Worm (Caenorhabditis elegans) whole organism, early embryonic: ENCODE results near the gene grl-1.
A peak's percentile ranks its signal among the peaks of the same experiment; 100 is the strongest.

Experiments used
- B0310.2 ChIP-seq: sonication (generic microtip); optimal IDR thresholded peaks from 2 replicates; lab custom pipeline; 2016; ENCODE audit warnings: mild to moderate bottlenecking, missing genetic modification characterization, missing compliant biosample characterization
- F13C5.2 ChIP-seq: sonication (generic microtip); optimal IDR thresholded peaks from 2 replicates; lab custom pipeline; 2017; ENCODE audit warnings: mild to moderate bottlenecking, missing genetic modification characterization, inconsistent platforms, missing compliant biosample characterization
- aly-1 ChIP-seq: sonication (generic microtip); optimal IDR thresholded peaks from 2 replicates; lab custom pipeline; 2016; ENCODE audit warnings: missing genetic modification characterization, missing compliant biosample characterization
- ama-1 ChIP-seq: fragments of 150-350 bp; optimal IDR thresholded peaks from 2 replicates; lab custom pipeline; 2014
- ceh-13 ChIP-seq: fragments of 200-800 bp; sonication (Bioruptor generic); optimal IDR thresholded peaks from 2 replicates; lab custom pipeline; 2018; ENCODE audit warnings: mild to moderate bottlenecking, missing genetic modification characterization, missing compliant biosample characterization
- ceh-36 ChIP-seq: sonication (generic microtip); optimal IDR thresholded peaks from 2 replicates; lab custom pipeline; 2016; ENCODE audit warnings: missing genetic modification characterization, inconsistent platforms, missing compliant biosample characterization
- ets-7 ChIP-seq: sonication (generic microtip); optimal IDR thresholded peaks from 2 replicates; lab custom pipeline; 2016; ENCODE audit warnings: missing genotype, missing genetic modification characterization, missing compliant biosample characterization
- flt-1 ChIP-seq: fragments of 200-800 bp; sonication (Bioruptor generic); IDR thresholded peaks from 2 replicates; pipeline ENCODE4 v1.3.6; 2022; ENCODE audit warnings: missing genetic modification characterization, missing compliant biosample characterization
- hmbx-1 ChIP-seq: sonication (generic microtip); optimal IDR thresholded peaks from 2 replicates; lab custom pipeline; 2016; ENCODE audit warnings: mild to moderate bottlenecking, missing genetic modification characterization, missing compliant biosample characterization
- hmg-4 ChIP-seq: fragments of 200-800 bp; sonication (Bioruptor generic); optimal IDR thresholded peaks from 2 replicates; lab custom pipeline; 2018; ENCODE audit warnings: mild to moderate bottlenecking, missing genetic modification characterization, missing compliant biosample characterization
- hnd-1 ChIP-seq: sonication (generic microtip); optimal IDR thresholded peaks from 2 replicates; lab custom pipeline; 2016; ENCODE audit warnings: missing genetic modification characterization, missing compliant biosample characterization
- pes-1 ChIP-seq: fragments of 200-800 bp; sonication (Bioruptor generic); IDR thresholded peaks from 2 replicates; pipeline ENCODE4 v1.3.6; 2022; ENCODE audit warnings: missing genetic modification reagents, missing genetic modification characterization, missing compliant biosample characterization
- scrt-1 ChIP-seq: fragments of 200-800 bp; sonication (Bioruptor generic); IDR thresholded peaks from 2 replicates; pipeline ENCODE4 v1.3.6; 2022; ENCODE audit warnings: missing genetic modification characterization, missing compliant biosample characterization
- sea-1 ChIP-seq: fragments of 200-800 bp; sonication (Bioruptor generic); conservative IDR thresholded peaks from 2 replicates; pipeline ENCODE4 v1.3.6; 2022; ENCODE audit warnings: missing genetic modification characterization, missing compliant biosample characterization
- tbx-11 ChIP-seq: fragments of 200-800 bp; sonication (Bioruptor generic); IDR thresholded peaks from 2 replicates; pipeline ENCODE4 v1.3.6; 2022; ENCODE audit warnings: missing genetic modification characterization, missing compliant biosample characterization
- tbx-37 ChIP-seq: fragments of 200-800 bp; sonication (Bioruptor generic); conservative IDR thresholded peaks from 2 replicates; pipeline ENCODE4 v1.3.6; 2022; ENCODE audit warnings: missing genetic modification reagents, missing genetic modification characterization, missing compliant biosample characterization
- tra-4 ChIP-seq: sonication (generic microtip); optimal IDR thresholded peaks from 2 replicates; lab custom pipeline; 2017; ENCODE audit warnings: missing genetic modification characterization, missing compliant biosample characterization

The grl-1 gene

DNA sequence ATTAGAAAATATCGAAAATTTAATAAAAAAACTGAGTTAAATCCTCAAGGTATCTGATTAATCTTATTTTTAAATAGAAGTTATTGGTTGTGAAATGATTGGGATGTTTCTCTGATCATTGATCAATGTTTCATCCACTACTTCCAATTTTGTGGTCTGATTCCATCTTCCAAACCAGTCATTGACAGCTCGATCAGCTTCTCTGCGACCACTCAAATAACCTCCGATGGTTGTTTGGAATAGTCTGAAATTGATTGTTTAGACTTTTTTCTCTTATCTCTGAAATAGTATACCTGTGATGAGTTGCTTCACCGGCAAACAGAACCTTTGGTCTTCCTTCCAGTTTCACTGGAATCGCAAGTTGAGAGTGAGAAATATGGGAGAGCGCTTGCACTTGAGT is 23.7 kb downstream of the grl-1 start:
- TF ChIP-seq tbx-11 (GFP tag; lab: Robert Waterston, UW) = no peak
- no peak for TF ChIP-seq scrt-1 (GFP tag; lab: Robert Waterston, UW)
- no peak for TF ChIP-seq hmg-4

ce11 chrV:5509134-5509533 is 24.5 kb downstream of the grl-1 start:
- TF ChIP-seq ceh-36 (tag; lab: Kevin White, UChicago) (no peak), ceh-13 (GFP tag; lab: Kevin White, UChicago) (no peak), tbx-11 (GFP tag; lab: Robert Waterston, UW) (no peak), tra-4 (no peak), scrt-1 (GFP tag; lab: Robert Waterston, UW) (no peak), ama-1 (no peak), F13C5.2 (no peak), B0310.2 (tag; lab: Kevin White, UChicago) (no peak), ets-7 (tag; lab: Kevin White, UChicago) (no peak), aly-1 (tag; lab: Kevin White, UChicago) (no peak)

ce11 chrV:5504807-5505442 is 28.7 kb downstream of the grl-1 start, which contains the start of the genes dnj-19 and nhr-47:
dnj-19 (minus strand) TSS chrV:5504857.
nhr-47 (plus strand) TSS chrV:5505253.
- TF ChIP-seq aly-1 (tag; lab: Kevin White, UChicago) (no peak), ceh-36 (tag; lab: Kevin White, UChicago) (peak; percentile 15), B0310.2 (tag; lab: Kevin White, UChicago) (no peak), tbx-11 (GFP tag; lab: Robert Waterston, UW) (peak; percentile 47; the same call in 1 of the 2 replicates), hmg-4 (peak; percentile 67), ama-1 (no peak), sea-1 (GFP tag; lab: Robert Waterston, UW) (0 out of 2 replicates have a peak, but pooled peaks have one; percentile 9), flt-1 (GFP tag; lab: Robert Waterston, UW) (peak; percentile 49; the same call in 1 of the 2 replicates), F13C5.2 (peak; percentile 78), hmbx-1 (tag; lab: Kevin White, UChicago) (no peak), ceh-13 (GFP tag; lab: Kevin White, UChicago) (no peak), hnd-1 (tag; lab: Kevin White, UChicago) (no peak), tbx-37 (GFP tag; lab: Robert Waterston, UW) (peak; percentile 66; the same call in 1 of the 2 replicates), tra-4 (peak; percentile 9), scrt-1 (GFP tag; lab: Robert Waterston, UW) (0 out of 2 replicates have a peak, but pooled peaks have one; percentile 34), pes-1 (peak; percentile 67), ets-7 (tag; lab: Kevin White, UChicago) (no peak)

- TF ChIP-seq tbx-37 (GFP tag; lab: Robert Waterston, UW) = no peak
These were observed 29.4 kb downstream of the grl-1 start for ce11 chrV:5504295-5504694.

ce11 chrV:5502701-5503100 is 31.0 kb downstream of the grl-1 start:
- TF ChIP-seq hnd-1 (tag; lab: Kevin White, UChicago) = no peak
- TF ChIP-seq ceh-36 (tag; lab: Kevin White, UChicago) = no peak
- no peak for TF ChIP-seq ama-1
- TF ChIP-seq pes-1 = no peak
- no peak for TF ChIP-seq aly-1 (tag; lab: Kevin White, UChicago)
- no peak for TF ChIP-seq sea-1 (GFP tag; lab: Robert Waterston, UW)
- TF ChIP-seq tbx-11 (GFP tag; lab: Robert Waterston, UW) = no peak
- no peak for TF ChIP-seq tbx-37 (GFP tag; lab: Robert Waterston, UW)

ce11 chrV:5499475-5499874 is 34.2 kb downstream of the grl-1 start:
- TF ChIP-seq tra-4 = no peak
- no peak for TF ChIP-seq F13C5.2
- no peak for TF ChIP-seq pes-1
- no peak for TF ChIP-seq B0310.2 (tag; lab: Kevin White, UChicago)
- TF ChIP-seq hmg-4 = no peak
- TF ChIP-seq tbx-37 (GFP tag; lab: Robert Waterston, UW) = no peak
- TF ChIP-seq aly-1 (tag; lab: Kevin White, UChicago) = no peak
- no peak for TF ChIP-seq ama-1
- TF ChIP-seq ceh-36 (tag; lab: Kevin White, UChicago) = no peak

DNA sequence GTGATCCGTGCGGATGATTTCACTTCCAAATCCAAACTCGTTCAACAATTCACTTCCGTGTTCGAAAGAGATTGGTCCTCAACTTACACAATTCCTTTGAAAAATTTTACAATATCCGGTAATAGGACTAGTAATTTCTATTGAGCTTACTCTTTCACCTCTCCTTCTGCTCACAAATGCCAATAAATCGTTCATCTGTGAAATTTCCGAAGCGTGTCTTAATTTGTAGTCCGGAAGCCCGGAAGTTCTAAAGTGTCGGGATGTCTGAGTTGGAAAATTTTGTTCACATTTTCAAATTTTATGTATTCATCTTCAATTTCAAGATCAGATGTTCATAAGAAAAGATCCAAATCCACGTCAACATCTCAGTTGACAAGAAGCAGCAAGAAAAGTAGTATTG is 40.2 kb downstream of the grl-1 start, which contains the start of gene T05C3.2:
T05C3.2 (plus strand) TSS at position 301 of the 400 bp plus-strand sequence.
- TF ChIP-seq B0310.2 (tag; lab: Kevin White, UChicago) (no peak), hmbx-1 (tag; lab: Kevin White, UChicago) (no peak), pes-1 (no peak)

ce11 chrV:5490205-5490604 is 43.5 kb downstream of the grl-1 start, which contains the start of gene T05C3.6:
T05C3.6 (plus strand) TSS chrV:5490445.
- TF ChIP-seq ceh-36 (tag; lab: Kevin White, UChicago) (no peak), F13C5.2 (no peak), pes-1 (no peak), flt-1 (GFP tag; lab: Robert Waterston, UW) (no peak), aly-1 (tag; lab: Kevin White, UChicago) (no peak), B0310.2 (tag; lab: Kevin White, UChicago) (no peak), tbx-11 (GFP tag; lab: Robert Waterston, UW) (no peak), scrt-1 (GFP tag; lab: Robert Waterston, UW) (no peak), hmbx-1 (tag; lab: Kevin White, UChicago) (no peak), tra-4 (no peak), hnd-1 (tag; lab: Kevin White, UChicago) (no peak)
